Fruit fly (Drosophila melanogaster) whole organism, pupa: ENCODE measurements around the gene ida.
A peak's percentile ranks its signal among the peaks of the same experiment; 100 is the strongest.

Experiments used
- CG13204 ChIP-seq: fragments of 200-800 bp; sonication (Bioruptor generic); optimal IDR thresholded peaks from 2 replicates; lab custom pipeline; 2018; ENCODE audit warnings: missing biosample characterization, mild to moderate bottlenecking, missing genetic modification characterization, moderate library complexity
- CG4496 ChIP-seq: fragments of 200-800 bp; sonication (Bioruptor generic); IDR thresholded peaks from 3 replicates; pipeline ENCODE4 v1.3.6; 2022; ENCODE audit warnings: missing biosample characterization, missing genetic modification characterization
- CG8159 ChIP-seq: fragments of 200-800 bp; sonication (Bioruptor generic); optimal IDR thresholded peaks from 3 replicates; lab custom pipeline; 2018; ENCODE audit warnings: missing biosample characterization, mild to moderate bottlenecking, missing genetic modification characterization, moderate library complexity

DNA sequence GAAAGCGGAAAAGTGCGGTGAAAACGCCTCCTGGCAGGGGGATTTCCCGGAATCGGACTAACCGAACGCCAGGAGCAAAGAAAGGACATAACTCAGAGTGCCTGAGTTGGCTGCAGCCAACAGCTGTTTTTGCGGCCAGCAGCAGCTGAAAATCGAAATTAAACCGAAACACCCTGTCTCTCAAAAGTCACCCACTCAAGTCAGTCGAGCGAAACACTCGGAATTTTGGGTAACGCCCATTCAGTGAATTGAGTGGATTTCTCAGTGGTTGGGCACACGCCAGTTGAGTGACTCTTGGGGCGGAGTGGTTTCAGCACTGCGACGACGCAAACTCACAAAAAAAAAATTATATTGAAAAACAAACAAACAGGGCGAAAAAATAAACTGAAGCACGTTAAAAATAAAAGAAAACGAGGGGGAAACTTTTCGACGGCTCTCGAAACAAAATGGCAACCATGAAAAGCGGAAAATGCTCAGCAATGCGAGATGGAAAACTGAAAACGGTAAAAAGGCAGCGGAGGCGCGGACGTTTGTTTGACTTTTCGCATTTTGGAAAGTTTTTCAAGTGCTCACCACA, 26.3 kb upstream of the ida start:
- peak; percentile 77 for TF ChIP-seq CG13204 (GFP tag; lab: Kevin White, UChicago)
- TF ChIP-seq CG4496 (GFP tag; lab: Robert Waterston, UW): peak; percentile 94
- TF ChIP-seq CG8159 (tag; lab: Kevin White, UChicago): peak; percentile 71
